Fruit fly (Drosophila melanogaster): ENCODE results near the gene CG5421.

- TF ChIP-seq CG34367 (tag; optimal IDR thresholded peaks at IDR 0.05) (no peak), CG8301 (tag; optimal IDR thresholded peaks at IDR 0.05) (no peak)
Observed at dm6 chr2L:12455049-12455448, 7.1 kb upstream of the CG5421 start.

All from whole organism, pupa.